Comparison of ENCODE assay signal across 2 worm cellular contexts in genomic region chrV:18371028-18371427, ce11.
A peak's percentile ranks its signal among the peaks of the same experiment; 100 is the strongest.
TF ChIP-seq lines count a peak whose summit lies in the region.

No protein-coding gene starts in this region.

TF ChIP-seq in whole organism, L4 larva, 104 proteins besides CTCF, POLR2A, EP300 and RAD21:
- TF ChIP-seq mdl-1 (tag; optimal IDR thresholded peaks at IDR 0.05; lab: Kevin White, UChicago): no peak
- no peak for TF ChIP-seq nhr-10 (tag; optimal IDR thresholded peaks at IDR 0.05; lab: Kevin White, UChicago)
- no peak for TF ChIP-seq aly-2 (tag; optimal IDR thresholded peaks at IDR 0.05; lab: Kevin White, UChicago)
- no peak for TF ChIP-seq fkh-10 (GFP tag; optimal IDR thresholded peaks at IDR 0.05; lab: Kevin White, UChicago)
- no peak for TF ChIP-seq daf-16 (GFP tag; optimal IDR thresholded peaks at IDR 0.05; lab: Kevin White, UChicago)
- TF ChIP-seq daf-16 (tag; optimal IDR thresholded peaks at IDR 0.05; lab: Kevin White, UChicago): peak; percentile 35
- 0 out of 2 replicates have a peak, but pooled peaks have one; percentile 6 for TF ChIP-seq lin-38 (GFP tag; IDR thresholded peaks at IDR 0.05; lab: Robert Waterston, UW)
- no peak for TF ChIP-seq Y105C5A.15 (GFP tag; IDR thresholded peaks at IDR 0.05; lab: Robert Waterston, UW)
- no peak for TF ChIP-seq R02D3.7 (tag; optimal IDR thresholded peaks at IDR 0.05; lab: Kevin White, UChicago)

TF ChIP-seq in whole organism, young adult, 124 proteins besides CTCF, POLR2A, EP300 and RAD21:
- TF ChIP-seq rpc-1 (optimal IDR thresholded peaks at IDR 0.05; lab: Kevin White, UChicago): peak; percentile 43
- peak; percentile 57 for TF ChIP-seq rpc-1 (tag; optimal IDR thresholded peaks at IDR 0.05; lab: Kevin White, UChicago)
- TF ChIP-seq sea-2 (GFP tag; IDR thresholded peaks at IDR 0.05; lab: Robert Waterston, UW): no peak
- TF ChIP-seq B0261.1 (tag; optimal IDR thresholded peaks at IDR 0.05; lab: Kevin White, UChicago): peak; percentile 30
- no peak for TF ChIP-seq Y53G8AR.9 (GFP tag; conservative IDR thresholded peaks at IDR 0.05; lab: Robert Waterston, UW)
- no peak for TF ChIP-seq mxl-1 (tag; optimal IDR thresholded peaks at IDR 0.05; lab: Kevin White, UChicago)
- peak; percentile 75 for TF ChIP-seq tbp1 (GFP tag; optimal IDR thresholded peaks at IDR 0.05; lab: Kevin White, UChicago)
- TF ChIP-seq chd-7 (tag; optimal IDR thresholded peaks at IDR 0.05; lab: Kevin White, UChicago): no peak
- no peak for TF ChIP-seq xnd-1 (tag; optimal IDR thresholded peaks at IDR 0.05; lab: Kevin White, UChicago)
- TF ChIP-seq mel-28 (tag; optimal IDR thresholded peaks at IDR 0.05; lab: Kevin White, UChicago; ENCODE audit: borderline replicate concordance): no peak
- no peak for TF ChIP-seq D2030.7 (GFP tag; IDR thresholded peaks at IDR 0.05; lab: Robert Waterston, UW)
- TF ChIP-seq athp-1 (tag; optimal IDR thresholded peaks at IDR 0.05; lab: Kevin White, UChicago): no peak
- TF ChIP-seq T26A5.8 (tag; optimal IDR thresholded peaks at IDR 0.05; lab: Kevin White, UChicago): no peak
- no peak for TF ChIP-seq F33H1.4 (GFP tag; IDR thresholded peaks at IDR 0.05; lab: Robert Waterston, UW)
- TF ChIP-seq egl-44 (GFP tag; IDR thresholded peaks at IDR 0.05; lab: Robert Waterston, UW): no peak
TF ChIP-seq in whole organism, young adult: peak in this region for 3.
